In genomic region chrX:17774548-17774947, dm6 we compare ENCODE assay signal across 3 fruit fly cellular contexts.
TF ChIP-seq lines count a peak whose summit lies in the region.

No protein-coding gene starts in this region.

- TF ChIP-seq CTCF in whole organism, embryonic (GFP tag; optimal IDR thresholded peaks at IDR 0.05; lab: Kevin White, UChicago): no peak

TF ChIP-seq in whole organism, embryonic, 481 proteins besides CTCF, POLR2A, EP300 and RAD21:
- no peak for TF ChIP-seq CG2116 (GFP tag; optimal IDR thresholded peaks at IDR 0.05; lab: Kevin White, UChicago)
- no peak for TF ChIP-seq emc (GFP tag; optimal IDR thresholded peaks at IDR 0.05; lab: Kevin White, UChicago)
- TF ChIP-seq CG1832 (GFP tag; optimal IDR thresholded peaks at IDR 0.05; lab: Kevin White, UChicago): peak; percentile 34
- TF ChIP-seq Nf-YC (tag; optimal IDR thresholded peaks at IDR 0.05; lab: Kevin White, UChicago): peak; percentile 19
- no peak for TF ChIP-seq dimm (GFP tag; IDR thresholded peaks at IDR 0.05; lab: Robert Waterston, UW)
- TF ChIP-seq CG4328 (GFP tag; optimal IDR thresholded peaks at IDR 0.05; lab: Kevin White, UChicago): no peak
- no peak for TF ChIP-seq CG8388 (GFP tag; optimal IDR thresholded peaks at IDR 0.05; lab: Kevin White, UChicago)
- no peak for TF ChIP-seq CG3163 (GFP tag; optimal IDR thresholded peaks at IDR 0.05; lab: Kevin White, UChicago)
- TF ChIP-seq CG4282 (GFP tag; optimal IDR thresholded peaks at IDR 0.05; lab: Kevin White, UChicago): no peak
- TF ChIP-seq cas (GFP tag; IDR thresholded peaks at IDR 0.05; lab: Robert Waterston, UW): no peak
- no peak for TF ChIP-seq vfl (GFP tag; optimal IDR thresholded peaks at IDR 0.05; lab: Kevin White, UChicago)
- TF ChIP-seq Oli (tag; optimal IDR thresholded peaks at IDR 0.05; lab: Kevin White, UChicago): no peak
- no peak for TF ChIP-seq nerfin-1 (tag; optimal IDR thresholded peaks at IDR 0.05; lab: Kevin White, UChicago)
- peak; percentile 81 for TF ChIP-seq CG11696 (GFP tag; IDR thresholded peaks at IDR 0.05; lab: Robert Waterston, UW)
- peak; percentile 88 for TF ChIP-seq CG15073 (GFP tag; optimal IDR thresholded peaks at IDR 0.05; lab: Kevin White, UChicago)
- TF ChIP-seq NK7.1 (GFP tag; optimal IDR thresholded peaks at IDR 0.05; lab: Kevin White, UChicago): no peak
- TF ChIP-seq cad (GFP tag; optimal IDR thresholded peaks at IDR 0.05; lab: Kevin White, UChicago): no peak
- peak; percentile 45 for TF ChIP-seq Nf-YB (GFP tag; optimal IDR thresholded peaks at IDR 0.05; lab: Kevin White, UChicago)
- no peak for TF ChIP-seq tio (GFP tag; optimal IDR thresholded peaks at IDR 0.05; lab: Kevin White, UChicago)
- TF ChIP-seq kni (GFP tag; optimal IDR thresholded peaks at IDR 0.05; lab: Kevin White, UChicago): peak; percentile 40
- no peak for TF ChIP-seq seq (GFP tag; IDR thresholded peaks at IDR 0.05; lab: Robert Waterston, UW)
- no peak for TF ChIP-seq CG1792 (GFP tag; optimal IDR thresholded peaks at IDR 0.05; lab: Kevin White, UChicago)
- TF ChIP-seq crol (GFP tag; IDR thresholded peaks at IDR 0.05; lab: Robert Waterston, UW): peak; percentile 30; the same call in 1 of the 2 replicates
- TF ChIP-seq CG17829 (tag; optimal IDR thresholded peaks at IDR 0.05; lab: Kevin White, UChicago): no peak
- no peak for TF ChIP-seq CG7357 (GFP tag; IDR thresholded peaks at IDR 0.05; lab: Robert Waterston, UW)
- TF ChIP-seq Abd-B (GFP tag; optimal IDR thresholded peaks at IDR 0.05; lab: Kevin White, UChicago): no peak
- no peak for TF ChIP-seq BEAF-32 (GFP tag; optimal IDR thresholded peaks at IDR 0.05; lab: Kevin White, UChicago)
- no peak for TF ChIP-seq CG8478 (optimal IDR thresholded peaks at IDR 0.05; lab: Kevin White, UChicago)
- no peak for TF ChIP-seq Meics (GFP tag; optimal IDR thresholded peaks at IDR 0.05; lab: Kevin White, UChicago)

TF ChIP-seq in whole organism, prepupa, 60 proteins besides CTCF, POLR2A, EP300 and RAD21:
- TF ChIP-seq Ets96B (tag; optimal IDR thresholded peaks at IDR 0.05; lab: Kevin White, UChicago) (no peak), net (GFP tag; optimal IDR thresholded peaks at IDR 0.05; lab: Kevin White, UChicago) (no peak), ss (GFP tag; optimal IDR thresholded peaks at IDR 0.05; lab: Kevin White, UChicago) (no peak), Blimp-1 (GFP tag; optimal IDR thresholded peaks at IDR 0.05; lab: Kevin White, UChicago) (peak; percentile 34)

TF ChIP-seq in whole organism, wandering third instar larva, 38 proteins besides CTCF, POLR2A, EP300 and RAD21:
- no peak for TF ChIP-seq psq (GFP tag; optimal IDR thresholded peaks at IDR 0.05; lab: Kevin White, UChicago)
- no peak for TF ChIP-seq sv (GFP tag; optimal IDR thresholded peaks at IDR 0.05; lab: Kevin White, UChicago)
- TF ChIP-seq Vsx2 (GFP tag; optimal IDR thresholded peaks at IDR 0.05; lab: Kevin White, UChicago; ENCODE audit: partially characterized antibody): peak; percentile 60
TF ChIP-seq in whole organism, wandering third instar larva: peak in this region for 1.

Comparison
In these comparisons a context has a peak if more than half of its experiments do, and no peak if none do; other contexts are left out.
1. Of the 7 proteins assayed by ChIP-seq in both whole organism, embryonic and whole organism, prepupa: peak only in whole organism, embryonic: none; only in whole organism, prepupa: Blimp-1; in both: none; in neither: 6.